Worm (Caenorhabditis elegans) whole organism, L4 larva: ENCODE data around the gene dmsr-12.

Experiments used
- F37D6.2 ChIP-seq: sonication (generic microtip); optimal IDR thresholded peaks from 2 replicates; lab custom pipeline; 2016; ENCODE audit warnings: mild to moderate bottlenecking, missing genetic modification characterization, missing compliant biosample characterization
- hlh-30 ChIP-seq: sonication (generic microtip); optimal IDR thresholded peaks from 2 replicates; lab custom pipeline; 2017; ENCODE audit warnings: antibody characterized with exemption, mild to moderate bottlenecking, missing genetic modification characterization, missing compliant biosample characterization; ENCODE audit not compliant: insufficient read depth
- mxl-2 ChIP-seq: fragments of 200-800 bp; sonication (Bioruptor generic); conservative IDR thresholded peaks from 2 replicates; pipeline ENCODE4 v1.3.6; 2022; ENCODE audit warnings: missing genetic modification reagents, missing genetic modification characterization, missing compliant biosample characterization
- nhr-11 ChIP-seq: fragments of 150-350 bp; optimal IDR thresholded peaks from 2 replicates; lab custom pipeline; 2014; ENCODE audit warnings: missing biosample characterization, missing genetic modification characterization

DNA sequence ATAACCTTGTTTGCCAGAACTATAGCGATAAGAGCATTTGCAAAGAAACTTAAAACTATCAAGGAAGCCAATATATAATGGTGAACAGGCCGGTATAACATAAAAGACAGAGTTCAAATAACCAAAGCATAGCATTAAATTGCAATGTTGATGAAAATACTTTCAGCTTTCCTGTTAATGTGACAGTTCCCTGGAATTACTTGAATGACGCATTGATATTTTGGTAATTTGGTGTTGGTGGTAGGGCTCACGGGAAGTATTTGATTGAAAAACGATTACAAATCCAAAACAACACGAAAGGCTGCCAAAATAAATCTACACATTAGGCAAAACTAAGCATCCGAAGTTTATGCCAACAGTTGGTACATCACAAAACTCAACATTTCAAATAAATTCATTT is 2.7 kb upstream of the dmsr-12 start, which contains the start of gene dmsr-16:
- TF ChIP-seq F37D6.2 (tag; lab: Kevin White, UChicago): no peak
- TF ChIP-seq mxl-2 (GFP tag; lab: Robert Waterston, UW): no peak
- no peak for TF ChIP-seq nhr-11 (tag; lab: Kevin White, UChicago)
- no peak for TF ChIP-seq hlh-30
